Worm (Caenorhabditis elegans) whole organism, L2 larva: ENCODE data around the gene str-111.

Experiments used
- ceh-16 ChIP-seq: fragments of 150-350 bp; optimal IDR thresholded peaks from 2 replicates; lab custom pipeline; 2014; ENCODE audit warnings: missing biosample characterization, missing genetic modification characterization
- ceh-82 ChIP-seq: fragments of 150-350 bp; optimal IDR thresholded peaks from 2 replicates; lab custom pipeline; 2014; ENCODE audit warnings: missing biosample characterization, missing genetic modification characterization
- mbf-1 ChIP-seq: sonication (generic microtip); optimal IDR thresholded peaks from 2 replicates; lab custom pipeline; 2017; ENCODE audit warnings: missing biosample characterization, missing genetic modification characterization
- nhr-12 ChIP-seq: fragments of 150-350 bp; optimal IDR thresholded peaks from 2 replicates; lab custom pipeline; 2014; ENCODE audit warnings: missing biosample characterization, missing genetic modification characterization
- skn-1 ChIP-seq: sonication (generic microtip); optimal IDR thresholded peaks from 2 replicates; lab custom pipeline; 2017; ENCODE audit warnings: missing biosample characterization, missing genetic modification characterization
- snpc-4 ChIP-seq: fragments of 150-350 bp; optimal IDR thresholded peaks from 2 replicates; lab custom pipeline; 2014; ENCODE audit warnings: missing biosample characterization, missing genetic modification characterization
- ztf-11 ChIP-seq: sonication (generic microtip); optimal IDR thresholded peaks from 2 replicates; lab custom pipeline; 2017; ENCODE audit warnings: missing biosample characterization, missing genetic modification characterization

ce11 chrV:16182110-16182509 lies 13.2 kb upstream of the str-111 start, which contains the start of gene srz-13:
- TF ChIP-seq ceh-16: no peak
- TF ChIP-seq ztf-11: no peak
- no peak for TF ChIP-seq nhr-12 (tag; lab: Kevin White, UChicago)
- TF ChIP-seq ceh-82 (tag; lab: Kevin White, UChicago): no peak
- no peak for TF ChIP-seq snpc-4 (tag; lab: Kevin White, UChicago)
- no peak for TF ChIP-seq mbf-1 (tag; lab: Kevin White, UChicago)
- TF ChIP-seq skn-1 (tag; lab: Kevin White, UChicago): no peak
